Worm (Caenorhabditis elegans) whole organism, late embryonic: ENCODE data around the gene C17C3.6.

Source experiments
- C08G9.2 ChIP-seq: sonication (generic microtip); optimal IDR thresholded peaks from 2 replicates; lab custom pipeline; 2016; ENCODE audit warnings: mild to moderate bottlenecking, missing genetic modification characterization, moderate library complexity, missing compliant biosample characterization
- C38D4.7 ChIP-seq: fragments of 200-800 bp; sonication (Bioruptor generic); optimal IDR thresholded peaks from 2 replicates; lab custom pipeline; 2018; ENCODE audit warnings: mild to moderate bottlenecking, missing genetic modification characterization, moderate library complexity, missing compliant biosample characterization
- F13H6.1 ChIP-seq: sonication (generic microtip); optimal IDR thresholded peaks from 2 replicates; lab custom pipeline; 2016; ENCODE audit warnings: missing genetic modification characterization, missing compliant biosample characterization
- K09A11.1 ChIP-seq: sonication (generic microtip); optimal IDR thresholded peaks from 2 replicates; lab custom pipeline; 2017; ENCODE audit warnings: antibody characterized with exemption, mild to moderate bottlenecking, missing genetic modification characterization, missing compliant biosample characterization; ENCODE audit not compliant: insufficient read depth
- Y22D7AL.16 ChIP-seq: sonication (generic microtip); optimal IDR thresholded peaks from 2 replicates; lab custom pipeline; 2016; ENCODE audit warnings: missing genetic modification characterization, missing compliant biosample characterization
- ceh-30 ChIP-seq: fragments of 150-350 bp; optimal IDR thresholded peaks from 2 replicates; lab custom pipeline; 2014; ENCODE audit warnings: missing biosample characterization, missing genetic modification characterization
- ceh-31 ChIP-seq: sonication (generic microtip); optimal IDR thresholded peaks from 2 replicates; lab custom pipeline; 2016; ENCODE audit warnings: missing genetic modification characterization, missing compliant biosample characterization
- ceh-34 ChIP-seq: sonication (generic microtip); optimal IDR thresholded peaks from 2 replicates; lab custom pipeline; 2016; ENCODE audit warnings: mild to moderate bottlenecking, missing genetic modification characterization, missing compliant biosample characterization
- ceh-45 ChIP-seq: fragments of 200-800 bp; sonication (Bioruptor generic); IDR thresholded peaks from 2 replicates; pipeline ENCODE4 v1.3.6; 2022; ENCODE audit warnings: missing genetic modification reagents, missing genetic modification characterization, missing compliant biosample characterization
- ceh-48 ChIP-seq: sonication (generic microtip); optimal IDR thresholded peaks from 2 replicates; lab custom pipeline; 2016; ENCODE audit warnings: missing genetic modification characterization, inconsistent platforms, missing compliant biosample characterization
- ceh-9 ChIP-seq: sonication (generic microtip); optimal IDR thresholded peaks from 2 replicates; lab custom pipeline; 2016; ENCODE audit warnings: mild to moderate bottlenecking, missing genetic modification characterization, inconsistent platforms, missing compliant biosample characterization
- che-1 ChIP-seq: sonication (generic microtip); optimal IDR thresholded peaks from 2 replicates; lab custom pipeline; 2016; ENCODE audit warnings: mild to moderate bottlenecking, missing genetic modification characterization, missing compliant biosample characterization
- eyg-1 ChIP-seq: sonication (generic microtip); optimal IDR thresholded peaks from 2 replicates; lab custom pipeline; 2016; ENCODE audit warnings: missing genotype, missing genetic modification characterization, missing compliant biosample characterization
- fax-1 ChIP-seq: sonication (generic microtip); optimal IDR thresholded peaks from 2 replicates; lab custom pipeline; 2016; ENCODE audit warnings: missing genotype, missing genetic modification characterization, missing compliant biosample characterization
- fkh-10 ChIP-seq: fragments of 150-350 bp; optimal IDR thresholded peaks from 2 replicates; lab custom pipeline; 2014; ENCODE audit warnings: missing biosample characterization, missing genetic modification reagents, missing genetic modification characterization
- fkh-6 ChIP-seq: sonication (generic microtip); optimal IDR thresholded peaks from 2 replicates; lab custom pipeline; 2016; ENCODE audit warnings: missing genetic modification characterization, missing compliant biosample characterization
- gmeb-2 ChIP-seq: sonication (generic microtip); optimal IDR thresholded peaks from 2 replicates; lab custom pipeline; 2016; ENCODE audit warnings: missing genetic modification characterization, inconsistent platforms, missing compliant biosample characterization
- hlh-30 ChIP-seq: sonication (generic microtip); optimal IDR thresholded peaks from 2 replicates; lab custom pipeline; 2017; ENCODE audit warnings: antibody characterized with exemption, missing genetic modification characterization, missing compliant biosample characterization; ENCODE audit not compliant: insufficient read depth
- hlh-6 ChIP-seq: sonication (generic microtip); optimal IDR thresholded peaks from 2 replicates; lab custom pipeline; 2016; ENCODE audit warnings: missing genotype, missing genetic modification characterization, missing compliant biosample characterization
- lin-11 ChIP-seq: fragments of 200-800 bp; sonication (Bioruptor generic); optimal IDR thresholded peaks from 2 replicates; lab custom pipeline; 2018; ENCODE audit warnings: mild to moderate bottlenecking, missing genetic modification characterization, missing compliant biosample characterization
- nfya-1 ChIP-seq: sonication (generic microtip); optimal IDR thresholded peaks from 2 replicates; lab custom pipeline; 2017; ENCODE audit warnings: missing genetic modification characterization, mild to moderate bottlenecking, missing compliant biosample characterization, antibody characterized with exemption, moderate library complexity
- nhr-11 ChIP-seq: fragments of 150-350 bp; optimal IDR thresholded peaks from 2 replicates; lab custom pipeline; 2014; ENCODE audit warnings: missing biosample characterization, missing genetic modification characterization
- nhr-232 ChIP-seq: sonication (generic microtip); optimal IDR thresholded peaks from 2 replicates; lab custom pipeline; 2016; ENCODE audit warnings: missing genetic modification characterization, missing compliant biosample characterization
- npax-4 ChIP-seq: sonication (generic microtip); optimal IDR thresholded peaks from 2 replicates; lab custom pipeline; 2016; ENCODE audit warnings: missing genetic modification characterization, missing compliant biosample characterization
- odd-2 ChIP-seq: sonication (generic microtip); optimal IDR thresholded peaks from 2 replicates; lab custom pipeline; 2017; ENCODE audit warnings: antibody characterized with exemption, mild to moderate bottlenecking, missing genetic modification characterization, missing compliant biosample characterization
- pag-3 ChIP-seq: sonication (generic microtip); optimal IDR thresholded peaks from 2 replicates; lab custom pipeline; 2016; ENCODE audit warnings: missing compliant biosample characterization, missing genetic modification characterization, borderline replicate concordance
- pax-1 ChIP-seq: fragments of 150-350 bp; optimal IDR thresholded peaks from 2 replicates; lab custom pipeline; 2014; ENCODE audit warnings: missing biosample characterization, missing genetic modification characterization
- pha-2 ChIP-seq: sonication (generic microtip); optimal IDR thresholded peaks from 2 replicates; lab custom pipeline; 2017; ENCODE audit warnings: mild to moderate bottlenecking, missing genetic modification characterization, missing compliant biosample characterization
- pha-4 ChIP-seq: fragments of 150-350 bp; optimal IDR thresholded peaks from 2 replicates; lab custom pipeline; 2018; ENCODE audit warnings: missing biosample characterization, missing genetic modification reagents, missing genetic modification characterization
- pros-1 ChIP-seq: fragments of 150-350 bp; optimal IDR thresholded peaks from 2 replicates; lab custom pipeline; 2014; ENCODE audit warnings: missing biosample characterization, missing genetic modification reagents, missing genetic modification characterization
- sdc-2 ChIP-seq: sonication (generic microtip); optimal IDR thresholded peaks from 2 replicates; lab custom pipeline; 2016; ENCODE audit warnings: missing genotype, missing genetic modification characterization, missing compliant biosample characterization
- sox-2 ChIP-seq: fragments of 200-800 bp; sonication (Bioruptor generic); IDR thresholded peaks from 2 replicates; pipeline ENCODE4 v1.3.6; 2022; ENCODE audit warnings: missing genetic modification reagents, missing genetic modification characterization, missing compliant biosample characterization
- sox-4 ChIP-seq: sonication (generic microtip); optimal IDR thresholded peaks from 2 replicates; lab custom pipeline; 2017; ENCODE audit warnings: mild to moderate bottlenecking, missing genetic modification characterization, inconsistent platforms, missing compliant biosample characterization
- tbx-7 ChIP-seq: sonication (generic microtip); optimal IDR thresholded peaks from 2 replicates; lab custom pipeline; 2016; ENCODE audit warnings: missing genotype, missing genetic modification characterization, missing compliant biosample characterization
- ttx-3 ChIP-seq: sonication (generic microtip); optimal IDR thresholded peaks from 2 replicates; lab custom pipeline; 2016; ENCODE audit warnings: missing genetic modification reagents, missing genetic modification characterization, missing compliant biosample characterization
- unc-3 ChIP-seq, 2 experiments: fragments of 200-800 bp in 1 of 2; sonication (Bioruptor generic) in 1 of 2; sonication (generic microtip) in 1 of 2; conservative IDR thresholded peaks in 1 of 2; optimal IDR thresholded peaks in 1 of 2; 2 replicates each; pipeline versions ENCODE4 v1.3.6 to Lab custom; 2016 to 2022; ENCODE audit warnings: missing compliant biosample characterization in 2 of 2, missing genetic modification characterization in 2 of 2, missing genetic modification reagents in 1 of 2
- unc-42 ChIP-seq: sonication (generic microtip); optimal IDR thresholded peaks from 2 replicates; lab custom pipeline; 2016; ENCODE audit warnings: missing genotype, missing genetic modification characterization, missing compliant biosample characterization
- zip-5 ChIP-seq: sonication (generic microtip); optimal IDR thresholded peaks from 2 replicates; lab custom pipeline; 2016; ENCODE audit warnings: missing genetic modification characterization, missing compliant biosample characterization
- ztf-16 ChIP-seq: sonication (generic microtip); optimal IDR thresholded peaks from 2 replicates; lab custom pipeline; 2017; ENCODE audit warnings: missing genetic modification characterization, missing compliant biosample characterization

Gene C17C3.6

ce11 chrII:5577060-5577459 is 27.2 kb downstream of the C17C3.6 start (continued):
- no peak for TF ChIP-seq sox-2
- no peak for TF ChIP-seq tbx-7 (tag; lab: Kevin White, UChicago)
- TF ChIP-seq nhr-11 (tag; lab: Kevin White, UChicago), result no peak
- no peak for TF ChIP-seq npax-4
- peak; percentile 0 for TF ChIP-seq ceh-48
- peak; percentile 47 for TF ChIP-seq nhr-232
- TF ChIP-seq F13H6.1 (tag; lab: Kevin White, UChicago), result no peak
- TF ChIP-seq ztf-16 (tag; lab: Kevin White, UChicago), result no peak
- no peak for TF ChIP-seq eyg-1
- TF ChIP-seq ceh-34, result peak; percentile 21
- TF ChIP-seq ceh-9 (tag; lab: Kevin White, UChicago), result no peak
- peak; percentile 36 for TF ChIP-seq che-1 (tag; lab: Kevin White, UChicago)
- TF ChIP-seq pros-1 (tag; lab: Kevin White, UChicago), result no peak
- TF ChIP-seq nfya-1 (tag; lab: Kevin White, UChicago), result peak; percentile 9
- no peak for TF ChIP-seq gmeb-2 (tag; lab: Kevin White, UChicago)
- TF ChIP-seq Y22D7AL.16, result peak; percentile 41
- TF ChIP-seq sox-4 (tag; lab: Kevin White, UChicago), result peak; percentile 23
- TF ChIP-seq K09A11.1 (tag; lab: Kevin White, UChicago), result no peak
- no peak for TF ChIP-seq hlh-30 (tag; lab: Kevin White, UChicago)
- no peak for TF ChIP-seq C08G9.2 (tag; lab: Kevin White, UChicago)
- TF ChIP-seq pha-2 (tag; lab: Kevin White, UChicago), result peak; percentile 42
- TF ChIP-seq hlh-6, result peak; percentile 37
- TF ChIP-seq pag-3 (tag; lab: Kevin White, UChicago), result no peak
- TF ChIP-seq C38D4.7 (GFP tag; lab: Kevin White, UChicago), result peak; percentile 39
- no peak for TF ChIP-seq fax-1 (tag; lab: Kevin White, UChicago)
- peak; percentile 32 for TF ChIP-seq lin-11 (tag; lab: Kevin White, UChicago)
- TF ChIP-seq fkh-6 (tag; lab: Kevin White, UChicago), result peak; percentile 27
- TF ChIP-seq pha-4, result no peak
- no peak for TF ChIP-seq pax-1 (tag; lab: Kevin White, UChicago)

- TF ChIP-seq fkh-10 (GFP tag; lab: Kevin White, UChicago) (no peak), C38D4.7 (GFP tag; lab: Kevin White, UChicago) (no peak), ceh-34 (no peak), sdc-2 (tag; lab: Kevin White, UChicago) (no peak), che-1 (tag; lab: Kevin White, UChicago) (no peak), ceh-31 (tag; lab: Kevin White, UChicago) (no peak), unc-3 (GFP tag; conservative IDR thresholded peaks at IDR 0.05; lab: Robert Waterston, UW) (no peak), unc-3 (tag; optimal IDR thresholded peaks at IDR 0.05; lab: Kevin White, UChicago) (no peak), eyg-1 (no peak), ttx-3 (tag; lab: Kevin White, UChicago) (no peak), gmeb-2 (tag; lab: Kevin White, UChicago) (no peak), sox-4 (tag; lab: Kevin White, UChicago) (no peak), unc-42 (no peak), ceh-45 (GFP tag; lab: Robert Waterston, UW) (no peak), ceh-30 (no peak), zip-5 (tag; lab: Kevin White, UChicago) (no peak), pros-1 (tag; lab: Kevin White, UChicago) (no peak)
Observed at ce11 chrII:5578035-5578434, 28.2 kb downstream of the C17C3.6 start, which contains the start of gene T25E4.1. Gene T25E4.1 (plus strand): TSS chrII:5578335.

ce11 chrII:5578714-5579113 is 28.9 kb downstream of the C17C3.6 start:
- TF ChIP-seq ttx-3 (tag; lab: Kevin White, UChicago), result no peak
- TF ChIP-seq odd-2 (tag; lab: Kevin White, UChicago), result no peak
- no peak for TF ChIP-seq Y22D7AL.16
